Fruit fly (Drosophila melanogaster): ENCODE results near the gene CG14074.

DNA sequence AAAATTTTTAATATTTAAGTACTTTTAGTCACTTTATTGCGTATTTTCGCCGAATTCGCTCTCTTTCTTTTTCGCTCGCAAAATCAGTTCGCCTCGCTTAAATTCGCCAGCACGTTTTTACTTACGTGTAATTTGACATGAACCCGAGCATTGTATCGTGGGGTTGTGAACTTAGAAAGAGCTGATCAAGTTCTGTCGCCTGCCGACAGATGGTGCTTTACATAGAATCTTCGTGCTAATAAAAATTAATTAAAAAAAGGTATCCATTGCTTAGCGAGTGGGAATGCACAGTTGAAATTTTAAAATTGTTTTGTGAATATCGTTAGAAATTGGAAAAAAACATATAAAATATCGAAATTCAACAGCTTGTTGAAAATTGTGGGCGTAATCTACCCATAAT lies 17.6 kb upstream of the CG14074 start:
- TF ChIP-seq h (optimal IDR thresholded peaks at IDR 0.05) (peak; percentile 82), ttk (optimal IDR thresholded peaks at IDR 0.05) (no peak), Myc (optimal IDR thresholded peaks at IDR 0.05) (no peak), insv (optimal IDR thresholded peaks at IDR 0.05) (no peak), Sin3A (optimal IDR thresholded peaks at IDR 0.05) (no peak), psq (optimal IDR thresholded peaks at IDR 0.05) (no peak)

Data from Kc167 (cell line).